Worm (Caenorhabditis elegans): ENCODE data around the gene F45E1.5.

DNA sequence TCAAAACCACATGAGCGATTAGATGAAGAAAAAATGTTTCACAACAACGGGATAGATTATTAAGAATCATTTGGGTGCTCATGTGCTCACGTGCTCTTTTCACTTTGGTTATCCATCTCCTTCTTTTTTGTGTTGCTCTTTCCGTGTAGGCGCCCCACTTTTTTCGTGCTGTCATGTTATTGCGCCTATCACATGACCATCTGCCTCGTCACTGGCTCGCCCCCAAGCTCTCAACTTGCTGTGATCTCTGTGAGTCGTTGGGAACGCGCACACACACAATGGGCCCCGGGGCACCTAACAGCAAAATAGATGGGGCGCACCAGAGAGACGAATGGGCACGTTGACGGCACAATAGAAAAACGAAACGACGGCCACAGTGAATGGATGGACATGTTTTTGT is 45.1 kb downstream of the F45E1.5 start:
- TF ChIP-seq sea-1 (GFP tag; conservative IDR thresholded peaks at IDR 0.05) (no peak), ama-1 (optimal IDR thresholded peaks at IDR 0.05) (no peak), B0310.2 (tag; optimal IDR thresholded peaks at IDR 0.05) (no peak), F13C5.2 (tag; optimal IDR thresholded peaks at IDR 0.05) (no peak), ceh-36 (tag; optimal IDR thresholded peaks at IDR 0.05) (no peak), tbx-37 (GFP tag; conservative IDR thresholded peaks at IDR 0.05) (no peak), hnd-1 (tag; optimal IDR thresholded peaks at IDR 0.05) (no peak)
